Worm (Caenorhabditis elegans) whole organism, young adult: ENCODE results near the gene pitr-6.

ENCODE experiments used
- B0019.2 ChIP-seq: fragments of 200-800 bp; sonication (Bioruptor generic); conservative IDR thresholded peaks from 2 replicates; pipeline ENCODE4 v1.3.6; 2022; ENCODE audit warnings: missing genetic modification reagents, missing genetic modification characterization, missing compliant biosample characterization
- C17E4.6 ChIP-seq: fragments of 200-800 bp; sonication (Bioruptor generic); IDR thresholded peaks from 2 replicates; pipeline ENCODE4 v1.3.6; 2022; ENCODE audit warnings: missing genetic modification reagents, missing genetic modification characterization, missing compliant biosample characterization
- D2030.7 ChIP-seq: fragments of 200-800 bp; sonication (Bioruptor generic); IDR thresholded peaks from 2 replicates; pipeline ENCODE4 v1.3.6; 2022; ENCODE audit warnings: missing genetic modification reagents, missing genetic modification characterization, missing compliant biosample characterization
- F22D6.2 ChIP-seq: sonication (generic microtip); optimal IDR thresholded peaks from 2 replicates; lab custom pipeline; 2016; ENCODE audit warnings: mild to moderate bottlenecking, missing genetic modification characterization, missing compliant biosample characterization
- F39B2.1 ChIP-seq: fragments of 200-800 bp; sonication (Bioruptor generic); IDR thresholded peaks from 2 replicates; pipeline ENCODE4 v1.3.6; 2022; ENCODE audit warnings: missing genetic modification reagents, missing genetic modification characterization, missing compliant biosample characterization
- K11D2.4 ChIP-seq: fragments of 200-800 bp; sonication (Bioruptor generic); IDR thresholded peaks from 2 replicates; pipeline ENCODE4 v1.3.6; 2022; ENCODE audit warnings: missing genetic modification reagents, missing genetic modification characterization, missing compliant biosample characterization
- Y67H2A.10 ChIP-seq: fragments of 200-800 bp; sonication (Bioruptor generic); conservative IDR thresholded peaks from 2 replicates; pipeline ENCODE4 v1.3.6; 2022; ENCODE audit warnings: missing genetic modification reagents, missing genetic modification characterization, missing compliant biosample characterization
- ccch-3 ChIP-seq: fragments of 200-800 bp; sonication (Bioruptor generic); optimal IDR thresholded peaks from 2 replicates; lab custom pipeline; 2018; ENCODE audit warnings: mild to moderate bottlenecking, missing genetic modification characterization, missing compliant biosample characterization
- cebp-2 ChIP-seq: fragments of 200-800 bp; sonication (Bioruptor generic); IDR thresholded peaks from 2 replicates; pipeline ENCODE4 v1.3.6; 2022; ENCODE audit warnings: missing genetic modification characterization, missing compliant biosample characterization
- ceh-40 ChIP-seq: fragments of 200-800 bp; sonication (Bioruptor generic); IDR thresholded peaks from 2 replicates; pipeline ENCODE4 v1.3.6; 2022; ENCODE audit warnings: missing genetic modification characterization, missing compliant biosample characterization
- ceh-58 ChIP-seq: fragments of 200-800 bp; sonication (Bioruptor generic); IDR thresholded peaks from 2 replicates; pipeline ENCODE4 v1.3.6; 2022; ENCODE audit warnings: missing genetic modification characterization, missing compliant biosample characterization
- ceh-79 ChIP-seq: sonication (generic microtip); optimal IDR thresholded peaks from 2 replicates; lab custom pipeline; 2017; ENCODE audit warnings: mild to moderate bottlenecking, missing genetic modification characterization, missing compliant biosample characterization
- ceh-91 ChIP-seq: fragments of 200-800 bp; sonication (Bioruptor generic); IDR thresholded peaks from 2 replicates; pipeline ENCODE4 v1.3.6; 2022; ENCODE audit warnings: missing genetic modification reagents, missing genetic modification characterization, missing compliant biosample characterization
- die-1 ChIP-seq: sonication (generic microtip); optimal IDR thresholded peaks from 2 replicates; lab custom pipeline; 2016; ENCODE audit warnings: missing genotype, mild to moderate bottlenecking, missing genetic modification characterization, missing compliant biosample characterization
- efl-1 ChIP-seq: fragments of 150-350 bp; optimal IDR thresholded peaks from 2 replicates; lab custom pipeline; 2014; ENCODE audit warnings: missing biosample characterization, missing genetic modification reagents, missing genetic modification characterization
- egl-18 ChIP-seq: fragments of 200-800 bp; sonication (Bioruptor generic); IDR thresholded peaks from 2 replicates; pipeline ENCODE4 v1.3.6; 2022; ENCODE audit warnings: missing genetic modification reagents, missing genetic modification characterization, missing compliant biosample characterization
- egl-44 ChIP-seq: fragments of 200-800 bp; sonication (Bioruptor generic); IDR thresholded peaks from 2 replicates; pipeline ENCODE4 v1.3.6; 2022; ENCODE audit warnings: missing genetic modification reagents, missing genetic modification characterization, missing compliant biosample characterization
- ekl-4 ChIP-seq: fragments of 200-800 bp; sonication (Bioruptor generic); IDR thresholded peaks from 2 replicates; pipeline ENCODE4 v1.3.6; 2022; ENCODE audit warnings: missing genetic modification reagents, missing genetic modification characterization, missing compliant biosample characterization
- ets-4 ChIP-seq: fragments of 200-800 bp; sonication (Bioruptor generic); optimal IDR thresholded peaks from 2 replicates; lab custom pipeline; 2018; ENCODE audit warnings: mild to moderate bottlenecking, missing genetic modification characterization, missing compliant biosample characterization
- hlh-26 ChIP-seq: fragments of 200-800 bp; sonication (Bioruptor generic); conservative IDR thresholded peaks from 2 replicates; pipeline ENCODE4 v1.3.6; 2022; ENCODE audit warnings: missing genetic modification reagents, missing genetic modification characterization, missing compliant biosample characterization
- lin-26 ChIP-seq: fragments of 200-800 bp; sonication (Bioruptor generic); IDR thresholded peaks from 2 replicates; pipeline ENCODE4 v1.3.6; 2022; ENCODE audit warnings: missing genetic modification reagents, missing genetic modification characterization, missing compliant biosample characterization
- lsl-1 ChIP-seq: fragments of 200-800 bp; sonication (Bioruptor generic); optimal IDR thresholded peaks from 2 replicates; lab custom pipeline; 2018; ENCODE audit warnings: mild to moderate bottlenecking, missing genetic modification characterization, moderate library complexity, missing compliant biosample characterization
- madf-3 ChIP-seq: fragments of 200-800 bp; sonication (Bioruptor generic); IDR thresholded peaks from 2 replicates; pipeline ENCODE4 v1.3.6; 2022; ENCODE audit warnings: missing genetic modification reagents, missing genetic modification characterization, missing compliant biosample characterization
- nhr-80 ChIP-seq: sonication (generic microtip); optimal IDR thresholded peaks from 2 replicates; lab custom pipeline; 2016; ENCODE audit warnings: missing genetic modification characterization, missing compliant biosample characterization
- rcor-1 ChIP-seq: fragments of 200-800 bp; sonication (Bioruptor generic); IDR thresholded peaks from 2 replicates; pipeline ENCODE4 v1.3.6; 2022; ENCODE audit warnings: missing genetic modification reagents, missing genetic modification characterization, missing compliant biosample characterization
- snpc-1.3 ChIP-seq: sonication (generic microtip); optimal IDR thresholded peaks from 2 replicates; lab custom pipeline; 2017; ENCODE audit warnings: missing genetic modification characterization, mild to moderate bottlenecking, missing compliant biosample characterization, antibody characterized with exemption, moderate library complexity, missing genotype, missing genetic modification reagents; ENCODE audit not compliant: insufficient read depth
- tbx-9 ChIP-seq: sonication (generic microtip); optimal IDR thresholded peaks from 2 replicates; lab custom pipeline; 2016; ENCODE audit warnings: borderline replicate concordance, missing genetic modification characterization, inconsistent platforms, missing compliant biosample characterization
- tlf-1 ChIP-seq: fragments of 200-800 bp; sonication (Bioruptor generic); optimal IDR thresholded peaks from 2 replicates; lab custom pipeline; 2018; ENCODE audit warnings: mild to moderate bottlenecking, missing genetic modification characterization, missing compliant biosample characterization
- unc-130 ChIP-seq: sonication (generic microtip); optimal IDR thresholded peaks from 2 replicates; lab custom pipeline; 2016; ENCODE audit warnings: missing genetic modification reagents, missing genetic modification characterization, missing compliant biosample characterization
- zfh-2 ChIP-seq: fragments of 200-800 bp; sonication (Bioruptor generic); conservative IDR thresholded peaks from 2 replicates; pipeline ENCODE4 v1.3.6; 2022; ENCODE audit warnings: missing genetic modification reagents, missing genetic modification characterization, missing compliant biosample characterization
- ztf-18 ChIP-seq: sonication (generic microtip); optimal IDR thresholded peaks from 2 replicates; lab custom pipeline; 2016; ENCODE audit warnings: missing genotype, mild to moderate bottlenecking, missing genetic modification characterization, missing compliant biosample characterization
- ztf-25 ChIP-seq: fragments of 200-800 bp; sonication (Bioruptor generic); IDR thresholded peaks from 2 replicates; pipeline ENCODE4 v1.3.6; 2022; ENCODE audit warnings: missing genetic modification reagents, missing genetic modification characterization, missing compliant biosample characterization
- ztf-28 ChIP-seq: fragments of 200-800 bp; sonication (Bioruptor generic); IDR thresholded peaks from 2 replicates; pipeline ENCODE4 v1.3.6; 2022; ENCODE audit warnings: missing genetic modification reagents, missing genetic modification characterization, missing compliant biosample characterization
- ztf-3 ChIP-seq: fragments of 200-800 bp; sonication (Bioruptor generic); optimal IDR thresholded peaks from 2 replicates; lab custom pipeline; 2018; ENCODE audit warnings: mild to moderate bottlenecking, missing genetic modification characterization, missing compliant biosample characterization

pitr-6 gene

ce11 chrII:12410107-12410506, 35.0 kb upstream of the pitr-6 start, which contains the start of gene F57G9.3:
Gene F57G9.3, minus strand, starts transcription at chrII:12410207.
- no peak for TF ChIP-seq egl-18
- TF ChIP-seq ceh-91 (GFP tag; lab: Robert Waterston, UW), result no peak
- no peak for TF ChIP-seq D2030.7 (GFP tag; lab: Robert Waterston, UW)
- TF ChIP-seq snpc-1.3 (tag; lab: Kevin White, UChicago), result no peak
- TF ChIP-seq K11D2.4, result no peak
- no peak for TF ChIP-seq unc-130 (GFP tag; lab: Kevin White, UChicago)
- no peak for TF ChIP-seq efl-1 (GFP tag; lab: Kevin White, UChicago)

ce11 chrII:12412417-12412816, 32.7 kb upstream of the pitr-6 start, which contains the start of gene Y57A10C.1:
Gene Y57A10C.1, minus strand, starts transcription at chrII:12412517.
- TF ChIP-seq ceh-58 (GFP tag; lab: Robert Waterston, UW) (no peak), F39B2.1 (GFP tag; lab: Robert Waterston, UW) (no peak), ekl-4 (no peak), Y67H2A.10 (GFP tag; lab: Robert Waterston, UW) (no peak), madf-3 (GFP tag; lab: Robert Waterston, UW) (no peak), lsl-1 (GFP tag; lab: Kevin White, UChicago) (no peak), tlf-1 (GFP tag; lab: Kevin White, UChicago) (no peak), egl-44 (GFP tag; lab: Robert Waterston, UW) (no peak), ztf-18 (tag; lab: Kevin White, UChicago) (no peak), B0019.2 (GFP tag; lab: Robert Waterston, UW) (no peak), F22D6.2 (tag; lab: Kevin White, UChicago) (no peak), ztf-3 (no peak), ceh-40 (no peak)

ce11 chrII:12414805-12415204, 30.3 kb upstream of the pitr-6 start, which contains the start of gene Y57A10C.11:
Gene Y57A10C.11, minus strand, starts transcription at chrII:12414905.
- no peak for TF ChIP-seq ztf-28 (GFP tag; lab: Robert Waterston, UW)

ce11 chrII:12417514-12417913, 27.6 kb upstream of the pitr-6 start, which contains the start of gene sre-27:
Gene sre-27, minus strand, starts transcription at chrII:12417614.
- TF ChIP-seq lin-26 (GFP tag; lab: Robert Waterston, UW) (no peak), madf-3 (GFP tag; lab: Robert Waterston, UW) (no peak), tbx-9 (tag; lab: Kevin White, UChicago) (no peak), rcor-1 (GFP tag; lab: Robert Waterston, UW) (no peak), ets-4 (GFP tag; lab: Kevin White, UChicago) (no peak)

ce11 chrII:12417996-12418395, 27.1 kb upstream of the pitr-6 start:
- TF ChIP-seq ceh-79, result no peak
- no peak for TF ChIP-seq rcor-1 (GFP tag; lab: Robert Waterston, UW)
- TF ChIP-seq nhr-80, result no peak
- TF ChIP-seq hlh-26 (GFP tag; lab: Robert Waterston, UW), result no peak
- TF ChIP-seq die-1, result no peak
- TF ChIP-seq ztf-25 (GFP tag; lab: Robert Waterston, UW), result no peak
- TF ChIP-seq C17E4.6 (GFP tag; lab: Robert Waterston, UW), result no peak
- no peak for TF ChIP-seq egl-18
- no peak for TF ChIP-seq ccch-3 (GFP tag; lab: Kevin White, UChicago)
- TF ChIP-seq ztf-18 (tag; lab: Kevin White, UChicago), result no peak
- TF ChIP-seq ztf-3, result no peak
- TF ChIP-seq D2030.7 (GFP tag; lab: Robert Waterston, UW), result no peak
- no peak for TF ChIP-seq ceh-58 (GFP tag; lab: Robert Waterston, UW)
- TF ChIP-seq cebp-2, result no peak
- TF ChIP-seq zfh-2 (GFP tag; lab: Robert Waterston, UW), result no peak
